Fruit fly (Drosophila melanogaster): ENCODE results near the gene rdhB.
A peak's percentile ranks its signal among the peaks of the same experiment; 100 is the strongest.

Gene rdhB

dm6 chr3R:22351396-22351795, at the start of gene rdhB:
rdhB (plus strand) TSS chr3R:22351696.
- TF ChIP-seq EcR (GFP tag; optimal IDR thresholded peaks at IDR 0.05) (peak in 1 of 2 experiments; percentile 29), Dll (optimal IDR thresholded peaks at IDR 0.05) (no peak)

dm6 chr3R:22323994-22324393, 27.5 kb upstream of the rdhB start, which contains the start of gene CG34377:
CG34377 (minus strand) TSS chr3R:22324094.
- no peak for TF ChIP-seq CG8478 (optimal IDR thresholded peaks at IDR 0.05)
- TF ChIP-seq usp (GFP tag; optimal IDR thresholded peaks at IDR 0.05) = no peak
- TF ChIP-seq pan (optimal IDR thresholded peaks at IDR 0.05) = no peak

- TF ChIP-seq EcR (GFP tag; optimal IDR thresholded peaks at IDR 0.05) = no peak
- TF ChIP-seq usp (GFP tag; optimal IDR thresholded peaks at IDR 0.05) = no peak
- TF ChIP-seq CG8478 (optimal IDR thresholded peaks at IDR 0.05) = no peak
- no peak for TF ChIP-seq psq (optimal IDR thresholded peaks at IDR 0.05)
- no peak for TF ChIP-seq pan (optimal IDR thresholded peaks at IDR 0.05)
- no peak for TF ChIP-seq Dll (optimal IDR thresholded peaks at IDR 0.05)
Observed at dm6 chr3R:22324736-22325135, 26.8 kb upstream of the rdhB start.

- TF ChIP-seq psq (optimal IDR thresholded peaks at IDR 0.05) (no peak), pan (optimal IDR thresholded peaks at IDR 0.05) (no peak), usp (GFP tag; optimal IDR thresholded peaks at IDR 0.05) (no peak), Dll (optimal IDR thresholded peaks at IDR 0.05) (no peak), CG8478 (optimal IDR thresholded peaks at IDR 0.05) (no peak), EcR (GFP tag; optimal IDR thresholded peaks at IDR 0.05) (no peak)
Observed at dm6 chr3R:22328665-22329350, 22.7 kb upstream of the rdhB start, which contains the start of gene CG7080. CG7080 (plus strand) TSS chr3R:22329300.

- TF ChIP-seq pan (optimal IDR thresholded peaks at IDR 0.05) (no peak), CG8478 (optimal IDR thresholded peaks at IDR 0.05) (no peak), EcR (GFP tag; optimal IDR thresholded peaks at IDR 0.05) (no peak), usp (GFP tag; optimal IDR thresholded peaks at IDR 0.05) (no peak), Dll (optimal IDR thresholded peaks at IDR 0.05) (no peak), psq (optimal IDR thresholded peaks at IDR 0.05) (no peak)
Observed at dm6 chr3R:22330512-22331119, 20.9 kb upstream of the rdhB start, which contains the start of gene CG33721. CG33721 (plus strand) TSS chr3R:22331069.

dm6 chr3R:22331691-22332090, 19.8 kb upstream of the rdhB start, which contains the start of gene CG13862:
CG13862 (plus strand) TSS chr3R:22331991.
- TF ChIP-seq usp (GFP tag; optimal IDR thresholded peaks at IDR 0.05) = no peak
- no peak for TF ChIP-seq pan (optimal IDR thresholded peaks at IDR 0.05)
- TF ChIP-seq CG8478 (optimal IDR thresholded peaks at IDR 0.05) = no peak
- TF ChIP-seq Dll (optimal IDR thresholded peaks at IDR 0.05) = no peak
- TF ChIP-seq EcR (GFP tag; optimal IDR thresholded peaks at IDR 0.05) = no peak
- no peak for TF ChIP-seq psq (optimal IDR thresholded peaks at IDR 0.05)

dm6 chr3R:22334050-22334449, 17.4 kb upstream of the rdhB start, which contains the start of gene CG5391:
CG5391 (minus strand) TSS chr3R:22334150.
- TF ChIP-seq psq (optimal IDR thresholded peaks at IDR 0.05) (no peak), EcR (GFP tag; optimal IDR thresholded peaks at IDR 0.05) (no peak), usp (GFP tag; optimal IDR thresholded peaks at IDR 0.05) (no peak), CG8478 (optimal IDR thresholded peaks at IDR 0.05) (no peak), pan (optimal IDR thresholded peaks at IDR 0.05) (no peak), Dll (optimal IDR thresholded peaks at IDR 0.05) (no peak)

- no peak for TF ChIP-seq Dll (optimal IDR thresholded peaks at IDR 0.05)
- TF ChIP-seq psq (optimal IDR thresholded peaks at IDR 0.05) = no peak
- no peak for TF ChIP-seq pan (optimal IDR thresholded peaks at IDR 0.05)
Observed at dm6 chr3R:22339510-22339909, 12.0 kb upstream of the rdhB start.

- TF ChIP-seq pan (optimal IDR thresholded peaks at IDR 0.05) (no peak), psq (optimal IDR thresholded peaks at IDR 0.05) (no peak), EcR (GFP tag; optimal IDR thresholded peaks at IDR 0.05) (no peak), Dll (optimal IDR thresholded peaks at IDR 0.05) (no peak), CG8478 (optimal IDR thresholded peaks at IDR 0.05) (no peak)
Observed at dm6 chr3R:22340207-22340606, 11.3 kb upstream of the rdhB start, which contains the start of gene CG5388. CG5388 (minus strand) TSS chr3R:22340307.

dm6 chr3R:22341652-22342051, 9.8 kb upstream of the rdhB start:
- TF ChIP-seq CG8478 (optimal IDR thresholded peaks at IDR 0.05) (no peak), EcR (GFP tag; optimal IDR thresholded peaks at IDR 0.05) (no peak), psq (optimal IDR thresholded peaks at IDR 0.05) (no peak), Dll (optimal IDR thresholded peaks at IDR 0.05) (no peak), usp (GFP tag; optimal IDR thresholded peaks at IDR 0.05) (no peak), pan (optimal IDR thresholded peaks at IDR 0.05) (no peak)

dm6 chr3R:22342151-22342550, 9.3 kb upstream of the rdhB start, which contains the start of gene CG5386:
CG5386 (minus strand) TSS chr3R:22342251.
- TF ChIP-seq usp (GFP tag; optimal IDR thresholded peaks at IDR 0.05) (no peak), pan (optimal IDR thresholded peaks at IDR 0.05) (no peak)

- TF ChIP-seq usp (GFP tag; optimal IDR thresholded peaks at IDR 0.05) (no peak), pan (optimal IDR thresholded peaks at IDR 0.05) (no peak), EcR (GFP tag; optimal IDR thresholded peaks at IDR 0.05) (no peak), CG8478 (optimal IDR thresholded peaks at IDR 0.05) (no peak), psq (optimal IDR thresholded peaks at IDR 0.05) (no peak), Dll (optimal IDR thresholded peaks at IDR 0.05) (no peak)
Observed at dm6 chr3R:22342708-22343107, 8.8 kb upstream of the rdhB start.

All from whole organism.